Worm (Caenorhabditis elegans): ENCODE results near the gene T24H10.4.

T24H10.4 gene

DNA sequence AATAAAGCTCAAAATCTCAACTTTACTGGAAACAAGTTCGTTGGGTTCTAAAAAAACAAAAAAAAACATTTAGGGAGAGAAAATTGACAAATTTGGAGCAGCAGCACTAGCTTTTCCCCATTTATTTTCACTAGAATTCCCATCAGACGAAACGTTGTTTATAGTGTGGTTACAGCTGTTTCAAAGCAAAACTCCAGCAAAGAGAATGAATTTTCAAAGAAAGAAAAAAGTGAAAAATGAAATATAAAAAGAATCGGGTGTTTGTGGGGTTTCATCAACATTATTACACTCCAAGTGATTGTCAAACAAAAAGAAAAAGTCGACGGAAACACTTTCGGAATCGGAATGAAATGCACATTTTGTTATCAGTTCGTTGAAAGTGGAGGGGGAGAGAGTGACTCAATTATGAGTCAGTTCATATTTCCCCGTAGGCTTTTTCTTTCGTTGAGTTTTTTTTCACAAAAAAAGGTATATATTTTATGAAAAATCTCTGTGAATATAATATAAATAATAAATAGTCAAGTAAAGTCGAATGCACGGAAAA is 15.0 kb upstream of the T24H10.4 start (continued):
- TF ChIP-seq mdt-29 (GFP tag; IDR thresholded peaks at IDR 0.05): no peak
- no peak for TF ChIP-seq daf-16 (GFP tag; optimal IDR thresholded peaks at IDR 0.05)
- peak; percentile 54 for TF ChIP-seq daf-16 (tag; optimal IDR thresholded peaks at IDR 0.05)
- TF ChIP-seq zip-11 (GFP tag; IDR thresholded peaks at IDR 0.05): no peak
- no peak for TF ChIP-seq T26A8.4 (GFP tag; IDR thresholded peaks at IDR 0.05)
- no peak for TF ChIP-seq nhr-77 (tag; optimal IDR thresholded peaks at IDR 0.05)
- TF ChIP-seq nhr-28 (tag; optimal IDR thresholded peaks at IDR 0.05): peak; percentile 62
- no peak for TF ChIP-seq lin-38 (GFP tag; IDR thresholded peaks at IDR 0.05)
- no peak for TF ChIP-seq jun-1 (tag; optimal IDR thresholded peaks at IDR 0.05)
- TF ChIP-seq F10B5.3 (tag; optimal IDR thresholded peaks at IDR 0.05): no peak
- peak; percentile 55; the same call in 1 of the 2 replicates for TF ChIP-seq dmd-6 (GFP tag; IDR thresholded peaks at IDR 0.05)
- TF ChIP-seq unc-62 (GFP tag; optimal IDR thresholded peaks at IDR 0.05 in 1 of 2): peak in 1 of 2 experiments; percentile 95
- no peak for TF ChIP-seq unc-62 (tag; optimal IDR thresholded peaks at IDR 0.05)
- no peak for TF ChIP-seq F44E2.7 (GFP tag; IDR thresholded peaks at IDR 0.05)
- no peak for TF ChIP-seq nhr-42 (GFP tag; IDR thresholded peaks at IDR 0.05)
- no peak for TF ChIP-seq spr-3 (GFP tag; optimal IDR thresholded peaks at IDR 0.05)
- no peak for TF ChIP-seq lin-39 (tag; optimal IDR thresholded peaks at IDR 0.05)
- TF ChIP-seq ceh-82 (tag; optimal IDR thresholded peaks at IDR 0.05): no peak
- no peak for TF ChIP-seq ctbp-1 (GFP tag; IDR thresholded peaks at IDR 0.05)
- no peak for TF ChIP-seq mep-1 (tag; optimal IDR thresholded peaks at IDR 0.05)
- no peak for TF ChIP-seq rbr-2 (tag; optimal IDR thresholded peaks at IDR 0.05)
- no peak for TF ChIP-seq D1046.2 (GFP tag; IDR thresholded peaks at IDR 0.05)
- no peak for TF ChIP-seq set-16 (GFP tag; IDR thresholded peaks at IDR 0.05)
- no peak for TF ChIP-seq Y105C5A.15 (GFP tag; IDR thresholded peaks at IDR 0.05)
- no peak for TF ChIP-seq Y75B8A.6 (GFP tag; IDR thresholded peaks at IDR 0.05)
- TF ChIP-seq zag-1 (tag; optimal IDR thresholded peaks at IDR 0.05): no peak
- TF ChIP-seq zip-2 (tag; optimal IDR thresholded peaks at IDR 0.05): no peak
- TF ChIP-seq dve-1 (tag; optimal IDR thresholded peaks at IDR 0.05; ENCODE audit: insufficient read depth): peak; percentile 20
- no peak for TF ChIP-seq nhr-48 (tag; optimal IDR thresholded peaks at IDR 0.05)
- no peak for TF ChIP-seq ceh-44 (GFP tag; IDR thresholded peaks at IDR 0.05)
- TF ChIP-seq F49E8.2 (tag; optimal IDR thresholded peaks at IDR 0.05; ENCODE audit: borderline replicate concordance): no peak
- TF ChIP-seq snpc-4 (tag; optimal IDR thresholded peaks at IDR 0.05): no peak
- TF ChIP-seq skn-1 (tag; optimal IDR thresholded peaks at IDR 0.05): no peak
- TF ChIP-seq R02D3.7 (tag; optimal IDR thresholded peaks at IDR 0.05): no peak
- TF ChIP-seq daf-12 (tag; optimal IDR thresholded peaks at IDR 0.05): no peak
- TF ChIP-seq ceh-20 (GFP tag; IDR thresholded peaks at IDR 0.05): no peak
- TF ChIP-seq ceh-62 (tag; optimal IDR thresholded peaks at IDR 0.05): no peak
- no peak for TF ChIP-seq T20F7.1 (GFP tag; optimal IDR thresholded peaks at IDR 0.05)

DNA sequence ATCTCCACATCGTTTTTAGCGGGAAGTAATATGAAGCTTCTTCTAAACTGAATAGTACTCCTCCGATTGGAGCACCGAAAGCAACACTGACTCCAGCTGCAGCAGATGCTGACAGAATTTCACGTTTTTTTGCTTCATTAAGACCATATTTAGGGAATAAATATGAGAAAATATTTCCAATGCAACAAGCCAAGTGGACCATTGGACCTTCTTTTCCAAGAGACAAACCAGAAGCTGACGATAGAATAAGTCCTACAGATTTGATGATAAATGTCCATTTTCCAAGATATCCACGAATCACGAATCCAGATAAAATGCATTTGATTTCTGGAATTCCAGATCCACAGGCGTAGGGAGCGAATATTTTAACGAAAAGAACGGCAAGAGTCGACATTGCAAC is 12.0 kb upstream of the T24H10.4 start:
- TF ChIP-seq aha-1 (tag): peak; percentile 91
- no peak for TF ChIP-seq pha-4 (GFP tag; IDR thresholded peaks at IDR 0.05)
- TF ChIP-seq pha-4 (tag; optimal IDR thresholded peaks at IDR 0.05): no peak
- no peak for TF ChIP-seq lir-3 (tag; optimal IDR thresholded peaks at IDR 0.05)

DNA sequence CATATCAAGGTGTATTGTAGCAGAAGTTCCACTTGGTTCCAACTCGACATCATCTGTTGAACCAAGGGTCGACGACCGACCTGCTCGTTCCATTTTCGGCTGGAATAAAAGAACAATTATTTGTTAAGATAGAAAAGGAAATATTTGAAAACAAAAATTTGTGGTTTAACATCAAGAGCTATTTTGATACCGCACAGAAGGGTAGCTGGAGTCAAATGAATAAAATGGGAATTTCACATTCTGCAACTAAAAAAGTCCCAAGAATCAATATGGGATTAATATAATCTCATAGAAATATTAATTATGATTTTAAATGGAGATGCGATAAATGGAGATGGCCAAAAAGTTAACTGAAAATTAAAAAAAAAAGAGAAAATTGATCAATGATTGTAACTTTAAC is 10.8 kb upstream of the T24H10.4 start, which contains the start of gene clh-5:
Gene clh-5 (minus strand): TSS at position 101 of the 400 bp plus-strand sequence.
- TF ChIP-seq ces-1 (GFP tag; optimal IDR thresholded peaks at IDR 0.05) (no peak), mxl-3 (GFP tag; optimal IDR thresholded peaks at IDR 0.05) (no peak), tra-1 (GFP tag; IDR thresholded peaks at IDR 0.05) (no peak), lin-29 (GFP tag; IDR thresholded peaks at IDR 0.05) (no peak), nhr-42 (GFP tag; IDR thresholded peaks at IDR 0.05) (no peak), mdl-1 (tag; optimal IDR thresholded peaks at IDR 0.05) (no peak), nhr-6 (tag; optimal IDR thresholded peaks at IDR 0.05) (no peak), hif-1 (tag; optimal IDR thresholded peaks at IDR 0.05) (no peak), aly-2 (tag; optimal IDR thresholded peaks at IDR 0.05) (no peak), tag-97 (GFP tag; IDR thresholded peaks at IDR 0.05) (no peak), daf-12 (tag; optimal IDR thresholded peaks at IDR 0.05) (no peak), Y48G9A.11 (GFP tag; IDR thresholded peaks at IDR 0.05) (no peak), snpc-4 (tag; optimal IDR thresholded peaks at IDR 0.05) (no peak), T20F7.1 (GFP tag; optimal IDR thresholded peaks at IDR 0.05) (no peak), zip-2 (tag; optimal IDR thresholded peaks at IDR 0.05) (no peak), madf-5 (GFP tag; IDR thresholded peaks at IDR 0.05) (no peak)

Data from whole organism, L4 larva.